Fruit fly (Drosophila melanogaster): Measurements from ENCODE around the gene nAChRbeta3.

nAChRbeta3 gene

DNA sequence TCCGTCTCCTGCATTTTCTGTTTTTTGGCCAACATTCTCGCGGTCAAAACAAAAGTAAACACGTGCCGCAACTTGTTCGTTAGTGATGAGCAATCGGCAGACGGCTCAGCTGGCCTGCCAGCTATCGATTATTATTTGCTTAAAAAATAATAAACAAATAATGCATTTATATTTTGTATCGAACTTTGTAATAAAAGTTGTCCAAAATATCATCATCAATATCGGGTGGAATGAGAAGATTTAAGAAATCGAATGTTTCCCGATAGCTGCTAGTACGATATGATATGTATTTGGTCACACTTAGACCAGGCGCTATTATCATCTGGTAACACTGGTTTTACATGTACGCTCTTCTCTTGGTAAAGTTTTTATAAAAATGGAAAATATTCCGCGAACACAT is 23.1 kb downstream of the nAChRbeta3 start, which contains the start of the genes Nle and Sf3b1 (continued):
- TF ChIP-seq fru (optimal IDR thresholded peaks at IDR 0.05) (no peak), CG11560 (tag; IDR thresholded peaks at IDR 0.05) (peak; percentile 90), CG13894 (tag; optimal IDR thresholded peaks at IDR 0.05) (no peak), gt (GFP tag; IDR thresholded peaks at IDR 0.05) (no peak), btn (GFP tag; optimal IDR thresholded peaks at IDR 0.05) (no peak), esg (GFP tag; conservative IDR thresholded peaks at IDR 0.05) (0 out of 2 replicates have a peak, but pooled peaks have one; percentile 4), CG1647 (GFP tag; optimal IDR thresholded peaks at IDR 0.05) (peak; percentile 23), pros (GFP tag; optimal IDR thresholded peaks at IDR 0.05) (no peak), CG42726 (GFP tag; IDR thresholded peaks at IDR 0.05; ENCODE audit: partially characterized antibody) (peak; percentile 89; the same call in 1 of the 2 replicates), dan (GFP tag; IDR thresholded peaks at IDR 0.05) (no peak), hth (optimal IDR thresholded peaks at IDR 0.05) (no peak), Hey (tag; optimal IDR thresholded peaks at IDR 0.05) (no peak), dmrt99B (tag; optimal IDR thresholded peaks at IDR 0.05) (no peak), CG7357 (GFP tag; IDR thresholded peaks at IDR 0.05) (0 out of 3 replicates have a peak, but pooled peaks have one; percentile 36), sc (optimal IDR thresholded peaks at IDR 0.05) (no peak), sc (GFP tag; optimal IDR thresholded peaks at IDR 0.05) (no peak), nerfin-2 (GFP tag; IDR thresholded peaks at IDR 0.05; ENCODE audit: partially characterized antibody) (peak; percentile 80), CG18599 (GFP tag; optimal IDR thresholded peaks at IDR 0.05) (peak; percentile 9), CG12071 (GFP tag; optimal IDR thresholded peaks at IDR 0.05) (no peak), Nf-YA (GFP tag; IDR thresholded peaks at IDR 0.05) (no peak), CG13123 (GFP tag; optimal IDR thresholded peaks at IDR 0.05) (no peak), croc (GFP tag; conservative IDR thresholded peaks at IDR 0.05) (0 out of 3 replicates have a peak, but pooled peaks have one; percentile 21), CG12769 (tag; optimal IDR thresholded peaks at IDR 0.05) (no peak), Kr (GFP tag; optimal IDR thresholded peaks at IDR 0.05) (no peak), run (tag; optimal IDR thresholded peaks at IDR 0.05) (no peak), yki (optimal IDR thresholded peaks at IDR 0.05) (no peak), Bgb (GFP tag; IDR thresholded peaks at IDR 0.05; ENCODE audit: partially characterized antibody) (peak; percentile 89), CG4282 (GFP tag; optimal IDR thresholded peaks at IDR 0.05) (no peak), Doc3 (GFP tag; IDR thresholded peaks at IDR 0.05; ENCODE audit: partially characterized antibody) (peak; percentile 97), CG15601 (tag; optimal IDR thresholded peaks at IDR 0.05) (no peak), chinmo (GFP tag; IDR thresholded peaks at IDR 0.05; ENCODE audit: partially characterized antibody) (0 out of 4 replicates have a peak, but pooled peaks have one; percentile 60), Bteb2 (GFP tag; optimal IDR thresholded peaks at IDR 0.05) (peak; percentile 0), CG10274 (GFP tag; optimal IDR thresholded peaks at IDR 0.05) (no peak), Scr (GFP tag; IDR thresholded peaks at IDR 0.05; ENCODE audit: partially characterized antibody) (peak; percentile 96), fd64A (GFP tag; optimal IDR thresholded peaks at IDR 0.05) (no peak), CG30431 (GFP tag; optimal IDR thresholded peaks at IDR 0.05) (no peak), CG14441 (GFP tag; IDR thresholded peaks at IDR 0.05) (0 out of 2 replicates have a peak, but pooled peaks have one; percentile 33), onecut (GFP tag; IDR thresholded peaks at IDR 0.05) (0 out of 2 replicates have a peak, but pooled peaks have one; percentile 16), CG15073 (GFP tag; optimal IDR thresholded peaks at IDR 0.05) (no peak), Lpt (GFP tag; optimal IDR thresholded peaks at IDR 0.05) (no peak), CG3065 (GFP tag; optimal IDR thresholded peaks at IDR 0.05) (no peak), Blimp-1 (GFP tag; optimal IDR thresholded peaks at IDR 0.05) (no peak), gfzf (GFP tag; optimal IDR thresholded peaks at IDR 0.05) (peak; percentile 74), CG10267 (tag; optimal IDR thresholded peaks at IDR 0.05) (peak; percentile 80), Abd-B (GFP tag; optimal IDR thresholded peaks at IDR 0.05) (no peak), NC2β (GFP tag; optimal IDR thresholded peaks at IDR 0.05) (peak; percentile 59), fd102C (GFP tag; optimal IDR thresholded peaks at IDR 0.05) (no peak), gce (GFP tag; IDR thresholded peaks at IDR 0.05) (no peak), CG15514 (GFP tag; optimal IDR thresholded peaks at IDR 0.05) (peak; percentile 56), Fer3 (tag; optimal IDR thresholded peaks at IDR 0.05) (peak; percentile 46), CG11085 (GFP tag; IDR thresholded peaks at IDR 0.05) (no peak)

Data from whole organism, embryonic.